Fruit fly (Drosophila melanogaster): ENCODE measurements around the gene CG5246.

- TF ChIP-seq usp (GFP tag; optimal IDR thresholded peaks at IDR 0.05) (no peak), CG8478 (optimal IDR thresholded peaks at IDR 0.05) (no peak)
These were observed 5.6 kb upstream of the CG5246 start, which contains the start of gene CG17475 for dm6 chr3R:17130326-17130725.
